Fruit fly (Drosophila melanogaster): Measurements from ENCODE around the gene Cdk8.

Cdk8 gene

DNA sequence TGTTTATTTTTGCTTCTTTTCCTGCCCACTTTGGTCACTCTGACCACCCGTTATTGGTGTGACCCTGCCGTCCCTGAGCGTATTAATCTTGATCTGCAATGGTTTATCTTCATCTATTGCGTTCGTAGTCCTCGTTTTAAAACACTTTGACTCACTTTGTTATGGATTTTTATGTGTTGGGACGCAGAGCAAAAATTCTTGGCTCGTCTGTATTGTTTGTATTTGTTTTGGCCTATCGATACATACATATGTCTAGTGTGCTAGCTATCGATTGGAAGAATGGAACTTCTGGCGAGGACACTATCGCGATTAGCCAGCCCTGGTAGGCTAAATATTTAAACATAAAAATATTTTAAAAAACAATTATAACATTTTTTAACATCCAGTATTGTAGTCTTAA is 21.2 kb upstream of the Cdk8 start, which contains the start of gene CG10809 (continued):
- TF ChIP-seq CG12769 (tag; optimal IDR thresholded peaks at IDR 0.05) = no peak
- TF ChIP-seq sna (GFP tag; IDR thresholded peaks at IDR 0.05; ENCODE audit: partially characterized antibody) = peak; percentile 88
- TF ChIP-seq CG3847 (GFP tag; IDR thresholded peaks at IDR 0.05) = peak; percentile 22; the same call in 1 of the 2 replicates
- TF ChIP-seq otp (GFP tag; IDR thresholded peaks at IDR 0.05) = no peak
- TF ChIP-seq vfl (GFP tag; optimal IDR thresholded peaks at IDR 0.05) = no peak
- no peak for TF ChIP-seq seq (GFP tag; IDR thresholded peaks at IDR 0.05)
- no peak for TF ChIP-seq Blimp-1 (GFP tag; optimal IDR thresholded peaks at IDR 0.05)
- TF ChIP-seq Ets65A (GFP tag) = peak; percentile 91
- no peak for TF ChIP-seq Gsc (GFP tag; IDR thresholded peaks at IDR 0.05)
- no peak for TF ChIP-seq Sox100B (GFP tag; optimal IDR thresholded peaks at IDR 0.05)
- TF ChIP-seq sc (optimal IDR thresholded peaks at IDR 0.05) = no peak
- TF ChIP-seq sc (GFP tag; optimal IDR thresholded peaks at IDR 0.05) = no peak
- TF ChIP-seq luna (GFP tag; optimal IDR thresholded peaks at IDR 0.05) = no peak
- TF ChIP-seq row (GFP tag; IDR thresholded peaks at IDR 0.05) = peak; percentile 80
- no peak for TF ChIP-seq C15 (GFP tag; IDR thresholded peaks at IDR 0.05)
- TF ChIP-seq CG42726 (GFP tag; IDR thresholded peaks at IDR 0.05; ENCODE audit: partially characterized antibody) = peak; percentile 78
- TF ChIP-seq dpn (GFP tag; optimal IDR thresholded peaks at IDR 0.05) = peak in 1 of 2 experiments; percentile 44
- TF ChIP-seq CG1832 (GFP tag; optimal IDR thresholded peaks at IDR 0.05) = no peak
- no peak for TF ChIP-seq org-1 (GFP tag; optimal IDR thresholded peaks at IDR 0.05)
- no peak for TF ChIP-seq Hsf (GFP tag; optimal IDR thresholded peaks at IDR 0.05)
- no peak for TF ChIP-seq Trl (optimal IDR thresholded peaks at IDR 0.05)
- TF ChIP-seq Trl (GFP tag; optimal IDR thresholded peaks at IDR 0.05) = peak; percentile 22
- no peak for TF ChIP-seq CG7839 (tag; optimal IDR thresholded peaks at IDR 0.05)
- TF ChIP-seq Dad (GFP tag; optimal IDR thresholded peaks at IDR 0.05) = no peak
- peak; percentile 12 for TF ChIP-seq dm (GFP tag; optimal IDR thresholded peaks at IDR 0.05)
- TF ChIP-seq CG30403 (GFP tag; optimal IDR thresholded peaks at IDR 0.05) = peak; percentile 35
- TF ChIP-seq slbo (GFP tag; IDR thresholded peaks at IDR 0.05) = peak; percentile 52; the same call in 1 of the 2 replicates
- no peak for TF ChIP-seq tx (GFP tag; optimal IDR thresholded peaks at IDR 0.05)
- TF ChIP-seq ERR (GFP tag; optimal IDR thresholded peaks at IDR 0.05) = no peak
- TF ChIP-seq CG1529 (GFP tag; optimal IDR thresholded peaks at IDR 0.05) = no peak
- TF ChIP-seq BEAF-32 (GFP tag; optimal IDR thresholded peaks at IDR 0.05) = peak; percentile 95
- peak; percentile 17; the same call in 1 of the 2 replicates for TF ChIP-seq lmd (GFP tag; IDR thresholded peaks at IDR 0.05)
- no peak for TF ChIP-seq ro (GFP tag; IDR thresholded peaks at IDR 0.05)
- TF ChIP-seq exex (tag; optimal IDR thresholded peaks at IDR 0.05) = peak; percentile 8
- TF ChIP-seq onecut (GFP tag; IDR thresholded peaks at IDR 0.05) = no peak
- TF ChIP-seq Poxn (GFP tag; IDR thresholded peaks at IDR 0.05) = no peak
- TF ChIP-seq emc (GFP tag; optimal IDR thresholded peaks at IDR 0.05) = no peak
- no peak for TF ChIP-seq CG4854 (GFP tag; optimal IDR thresholded peaks at IDR 0.05)
- no peak for TF ChIP-seq Deaf1 (tag; optimal IDR thresholded peaks at IDR 0.05)
- TF ChIP-seq yki (optimal IDR thresholded peaks at IDR 0.05) = no peak
- TF ChIP-seq CG13123 (GFP tag; optimal IDR thresholded peaks at IDR 0.05) = peak; percentile 25
- no peak for TF ChIP-seq peb (GFP tag; IDR thresholded peaks at IDR 0.05)
- TF ChIP-seq Dbx (GFP tag; IDR thresholded peaks at IDR 0.05) = peak; percentile 28; the same call in 1 of the 3 replicates
- no peak for TF ChIP-seq Oaz (GFP tag; IDR thresholded peaks at IDR 0.05)
- TF ChIP-seq eve (GFP tag; optimal IDR thresholded peaks at IDR 0.05) = no peak
- TF ChIP-seq amos (GFP tag; IDR thresholded peaks at IDR 0.05; ENCODE audit: partially characterized antibody) = peak; percentile 96
- no peak for TF ChIP-seq CG17568 (GFP tag; optimal IDR thresholded peaks at IDR 0.05)
- no peak for TF ChIP-seq odd (GFP tag; optimal IDR thresholded peaks at IDR 0.05)
- peak; percentile 49 for TF ChIP-seq Myb (GFP tag; optimal IDR thresholded peaks at IDR 0.05)
- no peak for TF ChIP-seq CG10565 (GFP tag; optimal IDR thresholded peaks at IDR 0.05)
- TF ChIP-seq pita (GFP tag; optimal IDR thresholded peaks at IDR 0.05) = no peak
- TF ChIP-seq Rx (GFP tag; IDR thresholded peaks at IDR 0.05) = no peak
- TF ChIP-seq CG9215 (GFP tag; IDR thresholded peaks at IDR 0.05) = no peak
- no peak for TF ChIP-seq CG11504 (tag; optimal IDR thresholded peaks at IDR 0.05)

Data from whole organism, embryonic.